Worm (Caenorhabditis elegans) whole organism, midembryonic: ENCODE results near the gene C05C8.5.

Experiments
- T22C8.4 ChIP-seq: fragments of 200-800 bp; sonication (Bioruptor generic); IDR thresholded peaks from 2 replicates; pipeline ENCODE4 v1.3.6; 2022; ENCODE audit warnings: missing genetic modification characterization, missing compliant biosample characterization
- cog-1 ChIP-seq: sonication (generic microtip); optimal IDR thresholded peaks from 2 replicates; lab custom pipeline; 2016; ENCODE audit warnings: missing genetic modification characterization, missing compliant biosample characterization
- flt-1 ChIP-seq: fragments of 200-800 bp; sonication (Bioruptor generic); IDR thresholded peaks from 2 replicates; pipeline ENCODE4 v1.3.6; 2022; ENCODE audit warnings: missing genetic modification characterization, missing compliant biosample characterization
- klf-2 ChIP-seq: fragments of 200-800 bp; sonication (Bioruptor generic); conservative IDR thresholded peaks from 2 replicates; pipeline ENCODE4 v1.3.6; 2022; ENCODE audit warnings: missing genetic modification reagents, missing genetic modification characterization, missing compliant biosample characterization
- med-1 ChIP-seq: sonication (generic microtip); optimal IDR thresholded peaks from 2 replicates; lab custom pipeline; 2017; ENCODE audit warnings: missing genetic modification characterization, mild to moderate bottlenecking, missing compliant biosample characterization, antibody characterized with exemption, missing genetic modification reagents; ENCODE audit not compliant: insufficient read depth
- ref-1 ChIP-seq: fragments of 200-800 bp; sonication (Bioruptor generic); conservative IDR thresholded peaks from 2 replicates; pipeline ENCODE4 v1.3.6; 2022; ENCODE audit warnings: missing genetic modification reagents, missing genetic modification characterization, missing compliant biosample characterization
- tab-1 ChIP-seq: fragments of 200-800 bp; sonication (Bioruptor generic); IDR thresholded peaks from 2 replicates; pipeline ENCODE4 v1.3.6; 2022; ENCODE audit warnings: missing genetic modification characterization, missing compliant biosample characterization
- ztf-23 ChIP-seq: fragments of 200-800 bp; sonication (Bioruptor generic); IDR thresholded peaks from 2 replicates; pipeline ENCODE4 v1.3.6; 2022; ENCODE audit warnings: missing genetic modification reagents, missing genetic modification characterization, missing compliant biosample characterization
- ztf-29 ChIP-seq: fragments of 200-800 bp; sonication (Bioruptor generic); IDR thresholded peaks from 2 replicates; pipeline ENCODE4 v1.3.6; 2022; ENCODE audit warnings: missing genetic modification reagents, missing genetic modification characterization, missing compliant biosample characterization

Gene C05C8.5

DNA sequence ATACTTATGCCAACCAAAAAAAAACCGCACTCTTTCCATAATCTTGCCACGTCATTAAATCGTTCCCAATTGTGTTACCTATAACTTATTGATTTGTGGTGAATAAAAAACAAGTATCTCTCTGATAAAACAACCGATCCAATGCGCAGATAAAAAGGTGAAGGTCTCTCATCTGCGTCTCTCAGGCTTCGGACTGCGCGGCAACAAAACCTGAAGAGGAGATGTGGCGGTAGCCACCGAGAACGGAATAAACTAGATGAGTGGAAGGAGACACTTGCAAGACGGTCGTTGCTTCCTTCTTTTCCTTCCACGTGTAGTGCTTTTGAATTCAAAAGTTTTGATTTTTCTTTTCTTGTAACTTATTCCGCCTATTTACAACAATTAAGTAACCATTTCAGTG lies 9.7 kb downstream of the C05C8.5 start, which contains the start of gene fkb-3:
TSS of gene fkb-3 (plus strand) at position 277 of the 400 bp plus-strand sequence.
- TF ChIP-seq T22C8.4 (GFP tag; lab: Robert Waterston, UW) (no peak), tab-1 (GFP tag; lab: Robert Waterston, UW) (no peak), ztf-23 (no peak), ref-1 (GFP tag; lab: Robert Waterston, UW) (no peak), med-1 (no peak), ztf-29 (GFP tag; lab: Robert Waterston, UW) (no peak), cog-1 (tag; lab: Kevin White, UChicago) (no peak)

ce11 chrV:7224353-7224752 lies 10.3 kb downstream of the C05C8.5 start:
- TF ChIP-seq ref-1 (GFP tag; lab: Robert Waterston, UW) (no peak), cog-1 (tag; lab: Kevin White, UChicago) (no peak), ztf-29 (GFP tag; lab: Robert Waterston, UW) (no peak), klf-2 (GFP tag; lab: Robert Waterston, UW) (no peak), T22C8.4 (GFP tag; lab: Robert Waterston, UW) (no peak), flt-1 (GFP tag; lab: Robert Waterston, UW) (no peak), ztf-23 (no peak)

DNA sequence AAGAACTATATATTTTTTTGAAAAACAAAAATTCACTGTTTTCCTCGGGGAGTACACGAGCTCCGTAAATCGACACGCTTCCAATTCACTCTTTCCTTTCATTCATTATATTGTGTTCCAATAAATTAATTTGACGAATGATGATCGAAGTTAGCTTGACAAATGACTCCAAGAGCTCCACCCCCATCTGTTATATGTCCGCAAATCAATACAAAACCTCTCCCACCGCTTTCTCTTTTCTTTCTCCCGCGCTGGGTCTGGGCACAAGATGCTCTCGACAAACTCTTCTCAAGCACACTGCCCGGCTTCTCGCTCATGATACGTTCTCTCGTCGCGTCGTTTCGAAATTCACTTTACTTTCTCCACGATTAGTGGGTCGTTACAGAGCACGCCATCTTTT lies 10.7 kb downstream of the C05C8.5 start, which contains the start of gene C13F10.1:
TSS of gene C13F10.1 (plus strand) at position 138 of the 400 bp plus-strand sequence.
- TF ChIP-seq tab-1 (GFP tag; lab: Robert Waterston, UW) = no peak
- TF ChIP-seq T22C8.4 (GFP tag; lab: Robert Waterston, UW) = no peak
- no peak for TF ChIP-seq cog-1 (tag; lab: Kevin White, UChicago)
- no peak for TF ChIP-seq ztf-29 (GFP tag; lab: Robert Waterston, UW)
- TF ChIP-seq ref-1 (GFP tag; lab: Robert Waterston, UW) = no peak
- no peak for TF ChIP-seq ztf-23

- no peak for TF ChIP-seq ztf-23
- no peak for TF ChIP-seq T22C8.4 (GFP tag; lab: Robert Waterston, UW)
- no peak for TF ChIP-seq ztf-29 (GFP tag; lab: Robert Waterston, UW)
- TF ChIP-seq flt-1 (GFP tag; lab: Robert Waterston, UW) = no peak
- no peak for TF ChIP-seq klf-2 (GFP tag; lab: Robert Waterston, UW)
- TF ChIP-seq ref-1 (GFP tag; lab: Robert Waterston, UW) = no peak
- TF ChIP-seq med-1 = no peak
- no peak for TF ChIP-seq tab-1 (GFP tag; lab: Robert Waterston, UW)
- no peak for TF ChIP-seq cog-1 (tag; lab: Kevin White, UChicago)
Observed at ce11 chrV:7223152-7223551, 11.5 kb downstream of the C05C8.5 start, which contains the start of gene C13F10.7. Gene C13F10.7 (minus strand): TSS chrV:7223252.

DNA sequence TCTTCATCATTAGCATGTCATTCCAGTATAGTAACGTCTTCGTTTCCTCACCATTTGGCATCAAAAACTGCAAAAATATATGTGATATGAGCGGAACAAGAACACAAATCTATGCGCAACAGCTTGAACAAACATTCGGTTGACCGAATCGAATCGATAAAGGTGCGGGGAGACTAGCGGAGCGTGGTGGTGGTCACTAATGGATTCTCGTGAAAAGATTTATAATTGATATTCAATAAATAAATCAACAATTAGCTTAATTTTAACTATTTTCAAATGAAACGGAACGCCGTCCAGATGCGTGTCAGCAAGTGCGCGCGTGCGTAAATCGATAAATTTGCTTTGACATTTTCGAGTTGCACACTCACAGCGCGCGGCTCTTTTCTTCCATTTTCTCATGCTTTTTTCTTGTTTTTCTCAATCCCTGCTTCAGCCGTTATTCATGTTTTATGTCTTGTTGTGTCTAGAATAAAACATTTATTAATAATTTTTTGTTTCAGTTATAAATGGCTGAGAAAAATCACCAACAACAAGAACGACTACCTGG lies 13.6 kb downstream of the C05C8.5 start, which contains the start of the genes C13F10.8, C13F10.6 and kxd-1:
TSS of gene C13F10.8 (minus strand) at position 51 of the 547 bp plus-strand sequence.
TSS of gene C13F10.6 (minus strand) at position 67 of the 547 bp plus-strand sequence.
TSS of gene kxd-1 (plus strand) at position 497 of the 547 bp plus-strand sequence.
- no peak for TF ChIP-seq cog-1 (tag; lab: Kevin White, UChicago)
- no peak for TF ChIP-seq flt-1 (GFP tag; lab: Robert Waterston, UW)
- no peak for TF ChIP-seq klf-2 (GFP tag; lab: Robert Waterston, UW)
- TF ChIP-seq T22C8.4 (GFP tag; lab: Robert Waterston, UW) = no peak
- no peak for TF ChIP-seq ref-1 (GFP tag; lab: Robert Waterston, UW)
- no peak for TF ChIP-seq tab-1 (GFP tag; lab: Robert Waterston, UW)
- TF ChIP-seq ztf-29 (GFP tag; lab: Robert Waterston, UW) = no peak
- TF ChIP-seq ztf-23 = no peak
- no peak for TF ChIP-seq med-1

ce11 chrV:7218988-7219387 lies 15.6 kb downstream of the C05C8.5 start, which contains the start of gene C13F10.5:
Gene C13F10.5 (minus strand): TSS chrV:7219088.
- TF ChIP-seq flt-1 (GFP tag; lab: Robert Waterston, UW) (no peak), ref-1 (GFP tag; lab: Robert Waterston, UW) (no peak), T22C8.4 (GFP tag; lab: Robert Waterston, UW) (no peak), ztf-29 (GFP tag; lab: Robert Waterston, UW) (no peak), med-1 (no peak), ztf-23 (no peak), tab-1 (GFP tag; lab: Robert Waterston, UW) (no peak), cog-1 (tag; lab: Kevin White, UChicago) (no peak), klf-2 (GFP tag; lab: Robert Waterston, UW) (no peak)

- TF ChIP-seq ztf-23 = no peak
- no peak for TF ChIP-seq ztf-29 (GFP tag; lab: Robert Waterston, UW)
- no peak for TF ChIP-seq cog-1 (tag; lab: Kevin White, UChicago)
- no peak for TF ChIP-seq med-1
- TF ChIP-seq flt-1 (GFP tag; lab: Robert Waterston, UW) = no peak
- no peak for TF ChIP-seq klf-2 (GFP tag; lab: Robert Waterston, UW)
- no peak for TF ChIP-seq ref-1 (GFP tag; lab: Robert Waterston, UW)
- no peak for TF ChIP-seq T22C8.4 (GFP tag; lab: Robert Waterston, UW)
- no peak for TF ChIP-seq tab-1 (GFP tag; lab: Robert Waterston, UW)
Observed at ce11 chrV:7216016-7216415, 18.6 kb downstream of the C05C8.5 start.

ce11 chrV:7214802-7215201 lies 19.8 kb downstream of the C05C8.5 start, which contains the start of gene soap-1:
Gene soap-1 (minus strand): TSS chrV:7214902.
- TF ChIP-seq T22C8.4 (GFP tag; lab: Robert Waterston, UW) (no peak), ztf-23 (no peak), tab-1 (GFP tag; lab: Robert Waterston, UW) (no peak), cog-1 (tag; lab: Kevin White, UChicago) (no peak), klf-2 (GFP tag; lab: Robert Waterston, UW) (no peak), ztf-29 (GFP tag; lab: Robert Waterston, UW) (no peak), flt-1 (GFP tag; lab: Robert Waterston, UW) (no peak), ref-1 (GFP tag; lab: Robert Waterston, UW) (no peak), med-1 (no peak)

DNA sequence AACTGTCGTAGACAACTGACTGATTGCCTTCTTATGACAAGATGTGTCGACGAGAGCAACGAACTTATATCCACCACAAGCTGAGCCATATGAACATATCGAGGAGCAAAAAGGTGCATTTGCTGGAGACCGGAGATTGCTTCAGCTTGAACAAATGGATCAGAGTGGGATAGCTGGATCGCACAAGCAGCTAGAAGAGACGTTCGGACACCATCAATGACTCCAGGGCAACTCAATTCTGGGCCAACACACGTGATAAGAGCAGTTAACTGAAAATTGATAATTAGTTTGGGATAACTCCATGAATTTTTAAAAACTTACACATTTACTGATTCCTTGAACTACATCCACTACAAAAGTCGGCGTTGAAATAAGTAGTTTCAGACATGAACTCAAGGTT lies 25.6 kb downstream of the C05C8.5 start:
- no peak for TF ChIP-seq ztf-29 (GFP tag; lab: Robert Waterston, UW)
- TF ChIP-seq klf-2 (GFP tag; lab: Robert Waterston, UW) = no peak
- TF ChIP-seq tab-1 (GFP tag; lab: Robert Waterston, UW) = no peak
- no peak for TF ChIP-seq flt-1 (GFP tag; lab: Robert Waterston, UW)
- no peak for TF ChIP-seq med-1
- no peak for TF ChIP-seq ztf-23
- TF ChIP-seq T22C8.4 (GFP tag; lab: Robert Waterston, UW) = no peak
- no peak for TF ChIP-seq cog-1 (tag; lab: Kevin White, UChicago)
- TF ChIP-seq ref-1 (GFP tag; lab: Robert Waterston, UW) = no peak
